Worm (Caenorhabditis elegans): Measurements from ENCODE around the gene dib-1.

The dib-1 gene

DNA sequence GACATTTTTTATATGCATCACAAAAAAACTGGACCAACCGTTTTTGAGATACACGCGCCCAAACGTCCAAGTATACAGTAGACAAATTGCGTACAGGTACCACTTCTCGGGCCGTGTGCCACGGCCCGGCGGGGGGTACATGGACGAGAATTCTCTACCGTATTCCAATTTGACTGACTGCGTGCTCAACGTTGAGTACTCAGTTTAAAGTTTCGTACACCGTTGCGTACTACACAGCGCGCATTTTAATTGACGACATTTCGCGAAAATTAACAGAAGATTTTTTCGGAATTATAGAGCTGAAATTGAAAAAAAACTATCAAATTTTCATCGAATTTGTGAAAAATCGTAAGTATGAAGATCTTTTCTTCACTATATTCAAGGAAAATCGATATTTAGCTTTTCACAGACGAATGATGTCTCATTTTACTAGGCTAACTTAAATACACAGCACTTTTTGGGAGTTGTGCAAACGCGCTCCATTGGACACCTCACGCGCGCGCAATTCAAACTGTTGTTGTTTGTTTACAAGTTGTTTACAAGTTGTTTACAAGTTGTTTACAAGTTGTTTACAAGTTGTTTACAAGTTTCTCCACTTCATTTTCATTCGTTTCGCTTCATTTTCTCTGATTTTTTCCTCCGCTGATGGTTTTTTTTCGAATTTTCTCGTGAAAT is 5.4 kb downstream of the dib-1 start (continued):
- peak; percentile 69 for TF ChIP-seq rbr-2 (tag; optimal IDR thresholded peaks at IDR 0.05)
- peak; percentile 72 for TF ChIP-seq F37D6.2 (tag; optimal IDR thresholded peaks at IDR 0.05)
- TF ChIP-seq Y48G9A.11 (GFP tag; IDR thresholded peaks at IDR 0.05), result peak; percentile 58
- peak; percentile 47; the same call in 1 of the 2 replicates for TF ChIP-seq D1046.2 (GFP tag; IDR thresholded peaks at IDR 0.05)
- peak; percentile 63; the same call in 1 of the 2 replicates for TF ChIP-seq hmg-1.1 (GFP tag; IDR thresholded peaks at IDR 0.05)
- TF ChIP-seq lin-29 (GFP tag; IDR thresholded peaks at IDR 0.05), result peak; percentile 41; the same call in 1 of the 2 replicates

DNA sequence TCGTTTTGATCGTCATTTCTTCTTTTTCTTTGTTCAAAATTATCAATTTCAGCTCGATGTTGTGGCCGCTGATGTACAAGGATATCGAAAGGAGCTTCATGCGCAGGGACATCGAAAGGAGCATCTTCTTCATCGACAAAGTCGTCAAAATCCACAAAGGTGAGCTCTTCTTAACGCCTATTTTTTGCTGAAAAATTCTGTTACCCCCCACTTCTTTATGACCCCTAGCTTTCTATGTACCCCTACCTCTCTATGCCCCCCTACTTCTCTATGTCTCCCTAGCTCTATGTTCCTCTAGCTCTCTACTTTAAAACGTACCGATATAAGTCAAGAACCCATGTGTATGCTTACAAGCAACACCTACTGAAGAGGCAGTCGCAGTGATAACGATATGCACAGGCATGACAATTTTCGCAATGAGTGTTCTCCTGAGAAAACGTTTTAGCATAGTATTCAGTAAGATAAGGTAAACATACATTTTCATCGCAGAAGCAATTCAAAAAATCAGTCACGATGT is 7.0 kb downstream of the dib-1 start, which contains the start of gene Y54G2A.36:
Gene Y54G2A.36, plus strand, starts transcription at position 51 of the 517 bp plus-strand sequence.
- no peak for TF ChIP-seq mes-2 (tag; optimal IDR thresholded peaks at IDR 0.05; ENCODE audit: poor library complexity, severe bottlenecking)
- TF ChIP-seq tra-1 (GFP tag; IDR thresholded peaks at IDR 0.05), result no peak
- TF ChIP-seq ceh-82 (tag; optimal IDR thresholded peaks at IDR 0.05), result no peak
- TF ChIP-seq ceh-44 (GFP tag; IDR thresholded peaks at IDR 0.05), result no peak
- peak; percentile 51 for TF ChIP-seq aha-1 (tag)
- no peak for TF ChIP-seq F44E2.7 (GFP tag; IDR thresholded peaks at IDR 0.05)
- no peak for TF ChIP-seq nhr-48 (tag; optimal IDR thresholded peaks at IDR 0.05)
- no peak for TF ChIP-seq ceh-62 (tag; optimal IDR thresholded peaks at IDR 0.05)
- TF ChIP-seq lsy-2 (tag; optimal IDR thresholded peaks at IDR 0.05), result no peak
- 0 out of 4 replicates have a peak, but pooled peaks of 1 of the 2 experiments have one; percentile 19 for TF ChIP-seq madf-5 (GFP tag; IDR thresholded peaks at IDR 0.05)
- TF ChIP-seq aly-2 (tag; optimal IDR thresholded peaks at IDR 0.05), result no peak
- no peak for TF ChIP-seq F26F4.8 (GFP tag; conservative IDR thresholded peaks at IDR 0.05)
- no peak for TF ChIP-seq dmd-9 (GFP tag; IDR thresholded peaks at IDR 0.05)
- TF ChIP-seq hlh-30 (tag; optimal IDR thresholded peaks at IDR 0.05; ENCODE audit: insufficient read depth), result no peak
- no peak for TF ChIP-seq ceh-20 (GFP tag; IDR thresholded peaks at IDR 0.05)
- TF ChIP-seq nhr-76 (tag; optimal IDR thresholded peaks at IDR 0.05), result no peak
- TF ChIP-seq snpc-4 (tag; optimal IDR thresholded peaks at IDR 0.05), result no peak

DNA sequence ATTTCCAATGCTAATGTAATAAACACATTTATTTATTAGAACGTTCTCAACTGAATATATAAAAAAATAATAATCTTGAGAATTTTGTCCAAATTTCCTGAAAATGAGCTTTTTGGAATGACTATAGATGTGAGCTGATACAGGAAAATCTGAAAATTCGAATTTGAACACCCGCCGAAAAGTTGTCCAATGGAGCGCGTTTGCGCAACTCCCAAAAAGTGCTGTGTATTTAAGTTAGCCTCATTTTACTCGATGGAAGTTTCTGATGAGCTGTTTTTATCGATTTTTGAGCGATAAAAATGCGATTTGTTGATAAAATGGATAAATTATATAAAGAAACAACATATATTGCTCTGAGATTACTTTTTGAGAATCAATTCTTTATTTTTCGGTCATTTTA is 11.3 kb downstream of the dib-1 start:
- TF ChIP-seq hmg-1.1 (GFP tag; IDR thresholded peaks at IDR 0.05) (0 out of 2 replicates have a peak, but pooled peaks have one; percentile 20), lin-38 (GFP tag; IDR thresholded peaks at IDR 0.05) (peak; percentile 92), dpl-1 (GFP tag; optimal IDR thresholded peaks at IDR 0.05) (peak; percentile 5)

DNA sequence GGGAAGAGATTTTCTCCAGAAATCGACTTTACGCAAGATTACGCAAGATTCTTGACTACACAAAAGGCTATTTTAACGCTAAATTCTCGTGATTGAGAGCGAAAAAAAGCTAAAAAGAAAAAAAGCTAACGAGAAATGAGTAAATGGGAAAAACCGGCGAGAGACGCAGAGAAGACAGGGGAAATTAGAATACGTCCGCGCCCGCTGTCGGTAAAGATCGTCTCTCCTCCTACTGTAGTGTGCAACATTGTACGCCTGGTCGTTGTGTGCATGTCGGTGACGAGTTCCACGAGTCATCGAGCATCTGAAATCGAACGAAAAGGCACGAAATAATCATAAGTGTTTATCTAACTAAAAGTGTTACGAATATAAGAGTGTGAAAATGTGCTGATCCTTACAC is 23.9 kb downstream of the dib-1 start:
- no peak for TF ChIP-seq lsy-2 (tag; optimal IDR thresholded peaks at IDR 0.05)
- TF ChIP-seq snpc-4 (tag; optimal IDR thresholded peaks at IDR 0.05), result no peak
- TF ChIP-seq zfp-3 (GFP tag; conservative IDR thresholded peaks at IDR 0.05), result no peak
- no peak for TF ChIP-seq nhr-42 (GFP tag; IDR thresholded peaks at IDR 0.05)
- no peak for TF ChIP-seq T26A8.4 (GFP tag; IDR thresholded peaks at IDR 0.05)
- TF ChIP-seq set-16 (GFP tag; IDR thresholded peaks at IDR 0.05), result no peak
- TF ChIP-seq zfp-2 (tag; optimal IDR thresholded peaks at IDR 0.05), result no peak
- TF ChIP-seq arid-1 (GFP tag; conservative IDR thresholded peaks at IDR 0.05), result no peak
- peak; percentile 18; the same call in 1 of the 2 replicates for TF ChIP-seq Y48G9A.11 (GFP tag; IDR thresholded peaks at IDR 0.05)
- TF ChIP-seq F44E2.7 (GFP tag; IDR thresholded peaks at IDR 0.05), result no peak
- no peak for TF ChIP-seq T20F7.1 (GFP tag; optimal IDR thresholded peaks at IDR 0.05)
- TF ChIP-seq egl-43 (GFP tag; IDR thresholded peaks at IDR 0.05), result no peak
- TF ChIP-seq tag-97 (GFP tag; IDR thresholded peaks at IDR 0.05), result no peak
- TF ChIP-seq lin-38 (GFP tag; IDR thresholded peaks at IDR 0.05), result peak; percentile 57
- TF ChIP-seq mdt-29 (GFP tag; IDR thresholded peaks at IDR 0.05), result 0 out of 2 replicates have a peak, but pooled peaks have one; percentile 16

All from whole organism, L4 larva.